Fruit fly (Drosophila melanogaster): ENCODE data around the gene kirre.

DNA sequence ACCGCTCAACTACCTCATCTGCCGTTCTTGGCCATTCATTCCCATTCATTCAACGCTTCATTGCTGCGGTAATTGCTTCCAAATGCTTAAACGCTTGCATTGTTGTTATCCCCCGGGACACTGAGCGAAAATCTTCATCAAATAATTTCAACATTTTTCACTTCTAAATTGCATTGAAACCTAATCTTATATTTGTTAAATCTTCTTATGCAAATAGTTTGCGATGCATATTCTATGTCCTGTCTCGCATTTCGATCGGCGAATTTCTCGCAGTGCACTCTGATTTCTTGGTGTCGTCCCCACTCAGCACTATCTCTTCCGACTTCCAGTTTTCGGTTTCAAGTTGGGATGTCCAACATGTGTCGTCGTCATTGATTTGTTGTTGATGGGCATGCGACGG, 356.8 kb downstream of the kirre start:
- TF ChIP-seq CG8478 (optimal IDR thresholded peaks at IDR 0.05) (no peak), CTCF (optimal IDR thresholded peaks at IDR 0.05) (no peak)
